Worm (Caenorhabditis elegans) whole organism, late embryonic: ENCODE results near the gene R05H5.3.

ENCODE experiments used
- C38D4.7 ChIP-seq: fragments of 200-800 bp; sonication (Bioruptor generic); optimal IDR thresholded peaks from 2 replicates; lab custom pipeline; 2018; ENCODE audit warnings: mild to moderate bottlenecking, missing genetic modification characterization, moderate library complexity, missing compliant biosample characterization
- K02D7.2 ChIP-seq: sonication (generic microtip); optimal IDR thresholded peaks from 2 replicates; lab custom pipeline; 2017; ENCODE audit warnings: mild to moderate bottlenecking, missing genetic modification characterization, missing compliant biosample characterization
- Y22D7AL.16 ChIP-seq: sonication (generic microtip); optimal IDR thresholded peaks from 2 replicates; lab custom pipeline; 2016; ENCODE audit warnings: missing genetic modification characterization, missing compliant biosample characterization
- ahr-1 ChIP-seq: sonication (generic microtip); optimal IDR thresholded peaks from 2 replicates; lab custom pipeline; 2016; ENCODE audit warnings: missing genetic modification characterization, missing compliant biosample characterization
- ama-1 ChIP-seq: fragments of 150-350 bp; optimal IDR thresholded peaks from 2 replicates; lab custom pipeline; 2014
- ceh-18 ChIP-seq: sonication (generic microtip); optimal IDR thresholded peaks from 2 replicates; lab custom pipeline; 2016; ENCODE audit warnings: missing genetic modification characterization, missing compliant biosample characterization
- ceh-19 ChIP-seq: fragments of 200-800 bp; sonication (Bioruptor generic); optimal IDR thresholded peaks from 2 replicates; lab custom pipeline; 2018; ENCODE audit warnings: mild to moderate bottlenecking, missing genetic modification characterization, missing compliant biosample characterization
- ceh-2 ChIP-seq: sonication (generic microtip); optimal IDR thresholded peaks from 2 replicates; lab custom pipeline; 2016; ENCODE audit warnings: missing genotype, missing genetic modification characterization, missing compliant biosample characterization
- ceh-22 ChIP-seq: sonication (generic microtip); optimal IDR thresholded peaks from 2 replicates; lab custom pipeline; 2017; ENCODE audit warnings: missing biosample characterization, missing genetic modification characterization
- ceh-24 ChIP-seq: sonication (generic microtip); optimal IDR thresholded peaks from 2 replicates; lab custom pipeline; 2016; ENCODE audit warnings: mild to moderate bottlenecking, missing genetic modification characterization, missing compliant biosample characterization
- ceh-30 ChIP-seq: fragments of 150-350 bp; optimal IDR thresholded peaks from 2 replicates; lab custom pipeline; 2014; ENCODE audit warnings: missing biosample characterization, missing genetic modification characterization
- ceh-31 ChIP-seq: sonication (generic microtip); optimal IDR thresholded peaks from 2 replicates; lab custom pipeline; 2016; ENCODE audit warnings: missing genetic modification characterization, missing compliant biosample characterization
- ceh-34 ChIP-seq: sonication (generic microtip); optimal IDR thresholded peaks from 2 replicates; lab custom pipeline; 2016; ENCODE audit warnings: mild to moderate bottlenecking, missing genetic modification characterization, missing compliant biosample characterization
- ceh-45 ChIP-seq: fragments of 200-800 bp; sonication (Bioruptor generic); IDR thresholded peaks from 2 replicates; pipeline ENCODE4 v1.3.6; 2022; ENCODE audit warnings: missing genetic modification reagents, missing genetic modification characterization, missing compliant biosample characterization
- ceh-48 ChIP-seq: sonication (generic microtip); optimal IDR thresholded peaks from 2 replicates; lab custom pipeline; 2016; ENCODE audit warnings: missing genetic modification characterization, inconsistent platforms, missing compliant biosample characterization
- ceh-6 ChIP-seq: fragments of 200-800 bp; sonication (Bioruptor generic); optimal IDR thresholded peaks from 2 replicates; lab custom pipeline; 2018; ENCODE audit warnings: mild to moderate bottlenecking, missing genetic modification characterization, missing compliant biosample characterization
- che-1 ChIP-seq: sonication (generic microtip); optimal IDR thresholded peaks from 2 replicates; lab custom pipeline; 2016; ENCODE audit warnings: mild to moderate bottlenecking, missing genetic modification characterization, missing compliant biosample characterization
- dmd-4 ChIP-seq: sonication (generic microtip); optimal IDR thresholded peaks from 2 replicates; lab custom pipeline; 2016; ENCODE audit warnings: borderline replicate concordance, missing genetic modification characterization, missing compliant biosample characterization
- dve-1 ChIP-seq: sonication (generic microtip); optimal IDR thresholded peaks from 2 replicates; lab custom pipeline; 2017; ENCODE audit warnings: antibody characterized with exemption, mild to moderate bottlenecking, missing genetic modification characterization, missing compliant biosample characterization
- elt-2 ChIP-seq: sonication (generic microtip); optimal IDR thresholded peaks from 2 replicates; lab custom pipeline; 2016; ENCODE audit warnings: missing genetic modification reagents, missing genetic modification characterization, missing compliant biosample characterization
- elt-4 ChIP-seq: sonication (generic microtip); optimal IDR thresholded peaks from 2 replicates; lab custom pipeline; 2016; ENCODE audit warnings: missing genetic modification characterization, missing compliant biosample characterization
- ets-4 ChIP-seq: sonication (generic microtip); optimal IDR thresholded peaks from 2 replicates; lab custom pipeline; 2016; ENCODE audit warnings: missing genetic modification characterization, missing compliant biosample characterization
- fax-1 ChIP-seq: sonication (generic microtip); optimal IDR thresholded peaks from 2 replicates; lab custom pipeline; 2016; ENCODE audit warnings: missing genotype, missing genetic modification characterization, missing compliant biosample characterization
- fkh-10 ChIP-seq: fragments of 150-350 bp; optimal IDR thresholded peaks from 2 replicates; lab custom pipeline; 2014; ENCODE audit warnings: missing biosample characterization, missing genetic modification reagents, missing genetic modification characterization
- fkh-6 ChIP-seq: sonication (generic microtip); optimal IDR thresholded peaks from 2 replicates; lab custom pipeline; 2016; ENCODE audit warnings: missing genetic modification characterization, missing compliant biosample characterization
- gmeb-2 ChIP-seq: sonication (generic microtip); optimal IDR thresholded peaks from 2 replicates; lab custom pipeline; 2016; ENCODE audit warnings: missing genetic modification characterization, inconsistent platforms, missing compliant biosample characterization
- hlh-13 ChIP-seq: fragments of 200-800 bp; sonication (Bioruptor generic); optimal IDR thresholded peaks from 2 replicates; lab custom pipeline; 2018; ENCODE audit warnings: mild to moderate bottlenecking, missing genetic modification characterization, missing compliant biosample characterization
- hlh-15 ChIP-seq: sonication (generic microtip); optimal IDR thresholded peaks from 2 replicates; lab custom pipeline; 2016; ENCODE audit warnings: missing genetic modification characterization, missing compliant biosample characterization
- hlh-6 ChIP-seq: sonication (generic microtip); optimal IDR thresholded peaks from 2 replicates; lab custom pipeline; 2016; ENCODE audit warnings: missing genotype, missing genetic modification characterization, missing compliant biosample characterization
- hlh-8 ChIP-seq: sonication (generic microtip); optimal IDR thresholded peaks from 2 replicates; lab custom pipeline; 2016; ENCODE audit warnings: missing genotype, missing genetic modification characterization, missing compliant biosample characterization
- lin-11 ChIP-seq: fragments of 200-800 bp; sonication (Bioruptor generic); optimal IDR thresholded peaks from 2 replicates; lab custom pipeline; 2018; ENCODE audit warnings: mild to moderate bottlenecking, missing genetic modification characterization, missing compliant biosample characterization
- madf-2 ChIP-seq: sonication (generic microtip); optimal IDR thresholded peaks from 2 replicates; lab custom pipeline; 2017; ENCODE audit warnings: missing genetic modification characterization, missing compliant biosample characterization
- mec-3 ChIP-seq: sonication (generic microtip); optimal IDR thresholded peaks from 2 replicates; lab custom pipeline; 2016; ENCODE audit warnings: borderline replicate concordance, missing genetic modification characterization, missing compliant biosample characterization
- nfya-1 ChIP-seq: sonication (generic microtip); optimal IDR thresholded peaks from 2 replicates; lab custom pipeline; 2017; ENCODE audit warnings: missing genetic modification characterization, mild to moderate bottlenecking, missing compliant biosample characterization, antibody characterized with exemption, moderate library complexity
- nhr-11 ChIP-seq: fragments of 150-350 bp; optimal IDR thresholded peaks from 2 replicates; lab custom pipeline; 2014; ENCODE audit warnings: missing biosample characterization, missing genetic modification characterization
- nhr-232 ChIP-seq: sonication (generic microtip); optimal IDR thresholded peaks from 2 replicates; lab custom pipeline; 2016; ENCODE audit warnings: missing genetic modification characterization, missing compliant biosample characterization
- odd-2 ChIP-seq: sonication (generic microtip); optimal IDR thresholded peaks from 2 replicates; lab custom pipeline; 2017; ENCODE audit warnings: antibody characterized with exemption, mild to moderate bottlenecking, missing genetic modification characterization, missing compliant biosample characterization
- pag-3 ChIP-seq: sonication (generic microtip); optimal IDR thresholded peaks from 2 replicates; lab custom pipeline; 2016; ENCODE audit warnings: missing compliant biosample characterization, missing genetic modification characterization, borderline replicate concordance
- pat-9 ChIP-seq: fragments of 200-800 bp; sonication (Bioruptor generic); optimal IDR thresholded peaks from 2 replicates; lab custom pipeline; 2018; ENCODE audit warnings: mild to moderate bottlenecking, missing genetic modification characterization, moderate library complexity, missing compliant biosample characterization
- pax-1 ChIP-seq: fragments of 150-350 bp; optimal IDR thresholded peaks from 2 replicates; lab custom pipeline; 2014; ENCODE audit warnings: missing biosample characterization, missing genetic modification characterization
- pqm-1 ChIP-seq: sonication (generic microtip); optimal IDR thresholded peaks from 2 replicates; lab custom pipeline; 2016; ENCODE audit warnings: missing genetic modification characterization, missing compliant biosample characterization
- rnt-1 ChIP-seq: sonication (generic microtip); optimal IDR thresholded peaks from 2 replicates; lab custom pipeline; 2016; ENCODE audit warnings: missing genetic modification characterization, missing compliant biosample characterization
- sdc-2 ChIP-seq: sonication (generic microtip); optimal IDR thresholded peaks from 2 replicates; lab custom pipeline; 2016; ENCODE audit warnings: missing genotype, missing genetic modification characterization, missing compliant biosample characterization
- sox-2 ChIP-seq: fragments of 200-800 bp; sonication (Bioruptor generic); IDR thresholded peaks from 2 replicates; pipeline ENCODE4 v1.3.6; 2022; ENCODE audit warnings: missing genetic modification reagents, missing genetic modification characterization, missing compliant biosample characterization
- sox-4 ChIP-seq: sonication (generic microtip); optimal IDR thresholded peaks from 2 replicates; lab custom pipeline; 2017; ENCODE audit warnings: mild to moderate bottlenecking, missing genetic modification characterization, inconsistent platforms, missing compliant biosample characterization
- tbx-2 ChIP-seq: sonication (generic microtip); optimal IDR thresholded peaks from 2 replicates; lab custom pipeline; 2016; ENCODE audit warnings: missing genetic modification characterization, missing compliant biosample characterization
- ttx-3 ChIP-seq: sonication (generic microtip); optimal IDR thresholded peaks from 2 replicates; lab custom pipeline; 2016; ENCODE audit warnings: missing genetic modification reagents, missing genetic modification characterization, missing compliant biosample characterization
- unc-55 ChIP-seq: sonication (generic microtip); optimal IDR thresholded peaks from 2 replicates; lab custom pipeline; 2017; ENCODE audit warnings: missing biosample characterization, missing genetic modification reagents, missing genetic modification characterization
- unc-86 ChIP-seq: sonication (generic microtip); optimal IDR thresholded peaks from 2 replicates; lab custom pipeline; 2016; ENCODE audit warnings: missing genetic modification characterization, missing compliant biosample characterization
- ztf-16 ChIP-seq: sonication (generic microtip); optimal IDR thresholded peaks from 2 replicates; lab custom pipeline; 2017; ENCODE audit warnings: missing genetic modification characterization, missing compliant biosample characterization

R05H5.3 gene

ce11 chrII:10167731-10168130, 29.7 kb upstream of the R05H5.3 start:
- no peak for TF ChIP-seq ceh-18 (tag; lab: Kevin White, UChicago)

DNA sequence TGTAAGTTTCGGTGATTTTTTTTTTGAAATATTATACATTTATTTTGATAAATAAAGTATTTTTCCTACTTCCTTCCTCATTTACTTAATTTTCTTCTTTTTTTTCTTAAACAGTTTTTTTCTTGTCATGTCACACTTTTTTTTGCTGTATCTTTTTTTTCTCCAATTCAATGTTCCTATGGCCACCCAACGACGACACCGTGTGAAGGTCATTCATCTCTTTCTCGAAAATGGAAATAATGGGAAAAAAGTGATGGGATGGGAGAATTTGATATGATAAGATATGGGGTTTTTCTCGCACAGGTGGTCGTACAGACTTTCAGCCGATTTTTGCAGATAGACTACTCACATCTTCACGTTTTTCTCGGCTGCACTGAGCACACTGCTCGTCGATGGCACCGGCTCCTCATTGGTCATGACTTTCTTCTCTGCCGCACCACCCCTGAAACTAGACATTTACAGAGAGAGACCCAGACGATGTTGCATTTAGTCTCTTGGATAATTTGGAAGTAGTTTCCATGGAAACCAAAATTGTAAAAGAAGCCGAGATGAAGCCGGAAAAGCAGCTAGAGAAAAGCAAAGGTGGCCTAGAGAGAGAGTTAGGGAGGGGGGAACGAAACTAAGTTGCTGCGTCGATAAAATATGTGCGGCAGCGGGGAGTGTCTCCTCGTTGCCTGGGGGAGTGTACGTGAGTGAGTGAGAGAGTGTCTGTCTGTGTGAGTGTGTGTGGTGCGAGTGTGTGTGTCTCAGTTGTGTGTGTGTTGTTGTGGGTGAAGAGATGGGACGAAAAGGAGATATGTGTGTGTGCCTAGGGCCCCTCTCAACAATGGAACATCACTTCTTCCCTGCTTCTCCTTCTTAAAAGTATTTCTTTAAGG, 28.3 kb upstream of the R05H5.3 start, which contains the start of gene daf-19:
daf-19 (minus strand) TSS at position 442 of the 878 bp plus-strand sequence.
- no peak for TF ChIP-seq mec-3 (tag; lab: Kevin White, UChicago)
- TF ChIP-seq dve-1 (tag; lab: Kevin White, UChicago) = peak; percentile 55
- no peak for TF ChIP-seq odd-2 (tag; lab: Kevin White, UChicago)
- no peak for TF ChIP-seq ttx-3 (tag; lab: Kevin White, UChicago)
- TF ChIP-seq sox-2 (GFP tag; lab: Robert Waterston, UW) = 0 out of 2 replicates have a peak, but pooled peaks have one; percentile 24
- peak; percentile 37 for TF ChIP-seq ztf-16 (tag; lab: Kevin White, UChicago)
- TF ChIP-seq fax-1 (tag; lab: Kevin White, UChicago) = peak; percentile 21
- TF ChIP-seq ceh-48 (tag; lab: Kevin White, UChicago) = peak; percentile 74
- TF ChIP-seq dmd-4 (tag; lab: Kevin White, UChicago) = peak; percentile 52
- TF ChIP-seq hlh-8 (tag; lab: Kevin White, UChicago) = peak; percentile 74
- peak; percentile 61 for TF ChIP-seq ceh-34 (tag; lab: Kevin White, UChicago)
- peak; percentile 45 for TF ChIP-seq gmeb-2 (tag; lab: Kevin White, UChicago)
- TF ChIP-seq ceh-24 (tag; lab: Kevin White, UChicago) = no peak
- TF ChIP-seq K02D7.2 (tag; lab: Kevin White, UChicago) = peak; percentile 32
- no peak for TF ChIP-seq pag-3 (tag; lab: Kevin White, UChicago)
- TF ChIP-seq madf-2 (tag; lab: Kevin White, UChicago) = peak; percentile 62
- peak; percentile 54 for TF ChIP-seq ets-4 (tag; lab: Kevin White, UChicago)
- no peak for TF ChIP-seq ceh-22 (tag; lab: Kevin White, UChicago)
- TF ChIP-seq ama-1 = peak; percentile 81
- TF ChIP-seq pax-1 (tag; lab: Kevin White, UChicago) = no peak
- TF ChIP-seq C38D4.7 (GFP tag; lab: Kevin White, UChicago) = peak; percentile 69
- no peak for TF ChIP-seq ceh-6 (GFP tag; lab: Kevin White, UChicago)
- peak; percentile 88 for TF ChIP-seq ceh-19 (GFP tag; lab: Kevin White, UChicago)
- no peak for TF ChIP-seq nhr-232
- TF ChIP-seq pat-9 (tag; lab: Kevin White, UChicago) = no peak
- peak; percentile 48; the same call in 1 of the 2 replicates for TF ChIP-seq ceh-45 (GFP tag; lab: Robert Waterston, UW)
- peak; percentile 30 for TF ChIP-seq elt-2
- peak; percentile 75 for TF ChIP-seq fkh-6 (tag; lab: Kevin White, UChicago)
- peak; percentile 78 for TF ChIP-seq sox-4
- TF ChIP-seq hlh-13 (GFP tag; lab: Kevin White, UChicago) = peak; percentile 45
- TF ChIP-seq hlh-6 (tag; lab: Kevin White, UChicago) = peak; percentile 90
- TF ChIP-seq unc-86 (tag; lab: Kevin White, UChicago) = peak; percentile 9
- no peak for TF ChIP-seq fkh-10 (GFP tag; lab: Kevin White, UChicago)
- peak; percentile 72 for TF ChIP-seq ceh-30
- TF ChIP-seq ceh-2 (tag; lab: Kevin White, UChicago) = peak; percentile 75
- TF ChIP-seq rnt-1 (tag; lab: Kevin White, UChicago) = peak; percentile 68
- no peak for TF ChIP-seq lin-11
- peak; percentile 76 for TF ChIP-seq sdc-2
- peak; percentile 39 for TF ChIP-seq nhr-11 (tag; lab: Kevin White, UChicago)
- TF ChIP-seq ahr-1 (tag; lab: Kevin White, UChicago) = no peak
- peak; percentile 79 for TF ChIP-seq nfya-1 (tag; lab: Kevin White, UChicago)
- peak; percentile 91 for TF ChIP-seq tbx-2 (tag; lab: Kevin White, UChicago)
- TF ChIP-seq ceh-31 (tag; lab: Kevin White, UChicago) = peak; percentile 84
- TF ChIP-seq che-1 (tag; lab: Kevin White, UChicago) = peak; percentile 29
- no peak for TF ChIP-seq hlh-15
- no peak for TF ChIP-seq unc-55
- TF ChIP-seq elt-4 (tag; lab: Kevin White, UChicago) = no peak
- peak; percentile 46 for TF ChIP-seq Y22D7AL.16 (tag; lab: Kevin White, UChicago)
- no peak for TF ChIP-seq pqm-1
